Worm (Caenorhabditis elegans) whole organism, L4 larva: Measurements from ENCODE around the gene str-141.

ENCODE experiments used
- F49E8.2 ChIP-seq: sonication (generic microtip); optimal IDR thresholded peaks from 2 replicates; lab custom pipeline; 2016; ENCODE audit warnings: missing compliant biosample characterization, mild to moderate bottlenecking, missing genetic modification characterization, borderline replicate concordance
- T26A8.4 ChIP-seq: fragments of 200-800 bp; sonication (Bioruptor generic); IDR thresholded peaks from 2 replicates; pipeline ENCODE4 v1.3.6; 2022; ENCODE audit warnings: missing genetic modification characterization, missing compliant biosample characterization
- aha-1 ChIP-seq: fragments of 150-350 bp; peaks from one replicate; lab custom pipeline; 2014; ENCODE audit warnings: missing biosample characterization, missing genetic modification characterization
- daf-12 ChIP-seq: fragments of 150-350 bp; optimal IDR thresholded peaks from 2 replicates; lab custom pipeline; 2014; ENCODE audit warnings: missing biosample characterization, missing genetic modification reagents, missing genetic modification characterization
- dmd-6 ChIP-seq: fragments of 200-800 bp; sonication (Bioruptor generic); IDR thresholded peaks from 2 replicates; pipeline ENCODE4 v1.3.6; 2022; ENCODE audit warnings: missing genetic modification reagents, missing genetic modification characterization, missing compliant biosample characterization
- duxl-1 ChIP-seq: sonication (generic microtip); optimal IDR thresholded peaks from 2 replicates; lab custom pipeline; 2016; ENCODE audit warnings: mild to moderate bottlenecking, missing genetic modification characterization, moderate library complexity, missing compliant biosample characterization; ENCODE audit not compliant: poor library complexity
- lin-13 ChIP-seq: fragments of 150-350 bp; optimal IDR thresholded peaks from 2 replicates; lab custom pipeline; 2014; ENCODE audit warnings: missing biosample characterization, missing genetic modification reagents, missing genetic modification characterization
- lin-39 ChIP-seq: fragments of 150-350 bp; optimal IDR thresholded peaks from 2 replicates; lab custom pipeline; 2014; ENCODE audit warnings: missing biosample characterization, missing genetic modification reagents, missing genetic modification characterization
- mes-2 ChIP-seq: sonication (generic microtip); optimal IDR thresholded peaks from 2 replicates; lab custom pipeline; 2016; ENCODE audit warnings: missing genotype, mild to moderate bottlenecking, missing genetic modification characterization, missing compliant biosample characterization; ENCODE audit not compliant: poor library complexity, severe bottlenecking
- snpc-4 ChIP-seq: fragments of 150-350 bp; optimal IDR thresholded peaks from 2 replicates; lab custom pipeline; 2014; ENCODE audit warnings: missing biosample characterization, missing genetic modification characterization
- unc-62 ChIP-seq, 3 experiments: fragments of 150-350 bp in 1 of 3; sonication (generic microtip); optimal IDR thresholded peaks in 2 of 3; peaks in 1 of 3; 1 replicate in 1 of 3; 2 replicates in 2 of 3; lab custom pipeline; 2014 to 2017; ENCODE audit warnings: missing biosample characterization in 3 of 3, missing genetic modification characterization in 3 of 3, missing genetic modification reagents in 3 of 3, missing genotype in 1 of 3
- ztf-11 ChIP-seq: fragments of 150-350 bp; optimal IDR thresholded peaks from 2 replicates; lab custom pipeline; 2014; ENCODE audit warnings: missing biosample characterization, missing genetic modification characterization
- ztf-7 ChIP-seq: fragments of 150-350 bp; optimal IDR thresholded peaks from 2 replicates; lab custom pipeline; 2014; ENCODE audit warnings: missing biosample characterization, missing genetic modification characterization

str-141 gene

ce11 chrV:11272848-11273247 is 50.8 kb downstream of the str-141 start, which contains the start of gene clec-223:
TSS of gene clec-223 (plus strand) at chrV:11273148.
- no peak for TF ChIP-seq lin-39
- no peak for TF ChIP-seq mes-2
- no peak for TF ChIP-seq snpc-4
- no peak for TF ChIP-seq lin-13
- TF ChIP-seq F49E8.2 (tag; lab: Kevin White, UChicago): no peak
- no peak for TF ChIP-seq daf-12 (tag; lab: Kevin White, UChicago)
- TF ChIP-seq dmd-6 (GFP tag; lab: Robert Waterston, UW): no peak
- no peak for TF ChIP-seq ztf-7
- TF ChIP-seq duxl-1 (tag; lab: Kevin White, UChicago): no peak
- no peak for TF ChIP-seq unc-62 (GFP tag; optimal IDR thresholded peaks at IDR 0.05 in 1 of 2; lab: Kevin White, UChicago)
- TF ChIP-seq unc-62 (tag; optimal IDR thresholded peaks at IDR 0.05; lab: Kevin White, UChicago): no peak
- TF ChIP-seq ztf-11: no peak
- no peak for TF ChIP-seq T26A8.4 (GFP tag; lab: Robert Waterston, UW)
- no peak for TF ChIP-seq aha-1 (tag; lab: Kevin White, UChicago)
